Fruit fly (Drosophila melanogaster) whole organism, adult: ENCODE measurements around the gene CG1545.

Experiments used
- kay ChIP-seq: fragments of 200-800 bp; sonication (Bioruptor generic); peaks from one replicate; lab custom pipeline; 2016; ENCODE audit warnings: missing biosample characterization, missing genetic modification characterization, borderline replicate concordance
- tj ChIP-seq: fragments of 200-800 bp; sonication (Bioruptor generic); optimal IDR thresholded peaks from 3 replicates; lab custom pipeline; 2017; ENCODE audit warnings: missing biosample characterization, mild to moderate bottlenecking, missing genetic modification characterization, moderate library complexity

- TF ChIP-seq tj (GFP tag; lab: Kevin White, UChicago) (no peak), kay (GFP tag; lab: Kevin White, UChicago) (no peak)
Observed at dm6 chrX:11066252-11066651, 6.8 kb upstream of the CG1545 start, which contains the start of gene CG15203.
